Fruit fly (Drosophila melanogaster) Kc167 (cell line): Measurements from ENCODE around the gene RpS27.

Source experiments
- Myc ChIP-seq: fragments of >200 bp; optimal IDR thresholded peaks from 2 replicates; lab custom pipeline; 2017; ENCODE audit warnings: missing external identifiers
- Sin3A ChIP-seq: fragments of >200 bp; optimal IDR thresholded peaks from 2 replicates; lab custom pipeline; 2018; ENCODE audit warnings: missing external identifiers
- h ChIP-seq: fragments of >200 bp; optimal IDR thresholded peaks from 3 replicates; lab custom pipeline; 2018; ENCODE audit warnings: missing external identifiers
- psq ChIP-seq: fragments of >200 bp; optimal IDR thresholded peaks from 2 replicates; lab custom pipeline; 2017; ENCODE audit warnings: missing external identifiers

- TF ChIP-seq Myc = no peak
- TF ChIP-seq Sin3A (lab: Kevin White, UChicago) = no peak
- TF ChIP-seq psq = no peak
- no peak for TF ChIP-seq h
Measured at dm6 chr3R:25235362-25235761, 12.0 kb downstream of the RpS27 start, which contains the start of gene Sil1.
